Fruit fly (Drosophila melanogaster): ENCODE results near the gene PH4alphaEFB.
A peak's percentile ranks its signal among the peaks of the same experiment; 100 is the strongest.

Gene PH4alphaEFB

dm6 chr3R:30528692-30529305 lies 62.9 kb downstream of the PH4alphaEFB start:
- no peak for TF ChIP-seq CG4496 (GFP tag; IDR thresholded peaks at IDR 0.05)
- no peak for TF ChIP-seq gl (tag; optimal IDR thresholded peaks at IDR 0.05)
- peak; percentile 0 for TF ChIP-seq CG14655 (GFP tag; optimal IDR thresholded peaks at IDR 0.05)
- no peak for TF ChIP-seq EcR (GFP tag; optimal IDR thresholded peaks at IDR 0.05)
- TF ChIP-seq CG17806 (tag; optimal IDR thresholded peaks at IDR 0.05) = no peak
- TF ChIP-seq CG10348 (GFP tag; IDR thresholded peaks at IDR 0.05) = no peak
- TF ChIP-seq fd96Ca (GFP tag; IDR thresholded peaks at IDR 0.05) = no peak

- no peak for TF ChIP-seq Pif1B (GFP tag; optimal IDR thresholded peaks at IDR 0.05)
- no peak for TF ChIP-seq CG12605 (GFP tag; IDR thresholded peaks at IDR 0.05)
- no peak for TF ChIP-seq CG15710 (tag; optimal IDR thresholded peaks at IDR 0.05)
- peak; percentile 21 for TF ChIP-seq CG8301 (tag; optimal IDR thresholded peaks at IDR 0.05)
- TF ChIP-seq CG8159 (tag; optimal IDR thresholded peaks at IDR 0.05) = no peak
- TF ChIP-seq CG34367 (tag; optimal IDR thresholded peaks at IDR 0.05) = no peak
- no peak for TF ChIP-seq fd96Ca (GFP tag; IDR thresholded peaks at IDR 0.05)
- no peak for TF ChIP-seq CG13204 (GFP tag; optimal IDR thresholded peaks at IDR 0.05)
- peak; percentile 44 for TF ChIP-seq CG14655 (GFP tag; optimal IDR thresholded peaks at IDR 0.05)
- 0 out of 2 replicates have a peak, but pooled peaks have one; percentile 17 for TF ChIP-seq CG32121 (GFP tag; IDR thresholded peaks at IDR 0.05)
- no peak for TF ChIP-seq CG17806 (tag; optimal IDR thresholded peaks at IDR 0.05)
- no peak; the same call in 1 of the 2 replicates for TF ChIP-seq Ets98B (GFP tag; IDR thresholded peaks at IDR 0.05)
- TF ChIP-seq CG9948 (tag; optimal IDR thresholded peaks at IDR 0.05) = no peak
- TF ChIP-seq gl (tag; optimal IDR thresholded peaks at IDR 0.05) = no peak
- TF ChIP-seq CG10348 (GFP tag; IDR thresholded peaks at IDR 0.05) = no peak
- no peak for TF ChIP-seq Snoo (tag; optimal IDR thresholded peaks at IDR 0.05)
These were observed 63.7 kb downstream of the PH4alphaEFB start for dm6 chr3R:30529570-30529969.

- TF ChIP-seq EcR (GFP tag; optimal IDR thresholded peaks at IDR 0.05) = no peak
- peak; percentile 52; the same call in 1 of the 2 replicates for TF ChIP-seq Ets98B (GFP tag; IDR thresholded peaks at IDR 0.05)
- no peak for TF ChIP-seq CG17806 (tag; optimal IDR thresholded peaks at IDR 0.05)
- TF ChIP-seq CG8159 (tag; optimal IDR thresholded peaks at IDR 0.05) = no peak
- peak; percentile 73; the same call in 2 of the 3 replicates for TF ChIP-seq fd96Ca (GFP tag; IDR thresholded peaks at IDR 0.05)
- peak; percentile 59 for TF ChIP-seq CG14655 (GFP tag; optimal IDR thresholded peaks at IDR 0.05)
- TF ChIP-seq rn (GFP tag; IDR thresholded peaks at IDR 0.05) = no peak
- no peak; the same call in 1 of the 2 replicates for TF ChIP-seq CG32121 (GFP tag; IDR thresholded peaks at IDR 0.05)
- peak; percentile 53 for TF ChIP-seq CG8301 (tag; optimal IDR thresholded peaks at IDR 0.05)
- peak; percentile 64 for TF ChIP-seq CG4496 (GFP tag; IDR thresholded peaks at IDR 0.05)
- TF ChIP-seq CG12605 (GFP tag; IDR thresholded peaks at IDR 0.05) = peak; percentile 56; the same call in 1 of the 2 replicates
- no peak for TF ChIP-seq CG34367 (tag; optimal IDR thresholded peaks at IDR 0.05)
- no peak for TF ChIP-seq CG10348 (GFP tag; IDR thresholded peaks at IDR 0.05)
- TF ChIP-seq Pif1A (GFP tag; optimal IDR thresholded peaks at IDR 0.05) = peak; percentile 3
- no peak for TF ChIP-seq CG9948 (tag; optimal IDR thresholded peaks at IDR 0.05)
- no peak for TF ChIP-seq Pif1B (GFP tag; optimal IDR thresholded peaks at IDR 0.05)
- TF ChIP-seq Snoo (tag; optimal IDR thresholded peaks at IDR 0.05) = no peak
- TF ChIP-seq D1 (tag; optimal IDR thresholded peaks at IDR 0.05) = no peak
- no peak for TF ChIP-seq CG15710 (tag; optimal IDR thresholded peaks at IDR 0.05)
- no peak for TF ChIP-seq gl (tag; optimal IDR thresholded peaks at IDR 0.05)
These were observed 65.4 kb downstream of the PH4alphaEFB start for dm6 chr3R:30531129-30531708.

- TF ChIP-seq Pif1A (GFP tag; optimal IDR thresholded peaks at IDR 0.05) (peak; percentile 49), Pif1B (GFP tag; optimal IDR thresholded peaks at IDR 0.05) (no peak), CG8301 (tag; optimal IDR thresholded peaks at IDR 0.05) (peak; percentile 82), CG13204 (GFP tag; optimal IDR thresholded peaks at IDR 0.05) (no peak), CG32121 (GFP tag; IDR thresholded peaks at IDR 0.05) (no peak), D1 (tag; optimal IDR thresholded peaks at IDR 0.05) (no peak), CG17806 (tag; optimal IDR thresholded peaks at IDR 0.05) (peak; percentile 43), CG9948 (tag; optimal IDR thresholded peaks at IDR 0.05) (peak; percentile 49), CG10348 (GFP tag; IDR thresholded peaks at IDR 0.05) (0 out of 2 replicates have a peak, but pooled peaks have one; percentile 18), EcR (GFP tag; optimal IDR thresholded peaks at IDR 0.05) (no peak), CG4496 (GFP tag; IDR thresholded peaks at IDR 0.05) (peak; percentile 50; the same call in 1 of the 3 replicates), CG14655 (GFP tag; optimal IDR thresholded peaks at IDR 0.05) (peak; percentile 85), CG8159 (tag; optimal IDR thresholded peaks at IDR 0.05) (peak; percentile 38), fd96Ca (GFP tag; IDR thresholded peaks at IDR 0.05) (peak; percentile 61; the same call in 2 of the 3 replicates), Snoo (tag; optimal IDR thresholded peaks at IDR 0.05) (no peak), CG15710 (tag; optimal IDR thresholded peaks at IDR 0.05) (peak; percentile 32), Ets98B (GFP tag; IDR thresholded peaks at IDR 0.05) (peak; percentile 47; the same call in 1 of the 2 replicates)
These were observed 66.3 kb downstream of the PH4alphaEFB start, which contains the start of gene tmod for dm6 chr3R:30531989-30532653. Gene tmod, plus strand, starts transcription at chr3R:30532607.

- no peak for TF ChIP-seq gl (tag; optimal IDR thresholded peaks at IDR 0.05)
- TF ChIP-seq CG34367 (tag; optimal IDR thresholded peaks at IDR 0.05) = no peak
- TF ChIP-seq CG4496 (GFP tag; IDR thresholded peaks at IDR 0.05) = no peak
- TF ChIP-seq CG15710 (tag; optimal IDR thresholded peaks at IDR 0.05) = no peak
- TF ChIP-seq CG13204 (GFP tag; optimal IDR thresholded peaks at IDR 0.05) = no peak
- peak; percentile 46; the same call in 1 of the 2 replicates for TF ChIP-seq rn (GFP tag; IDR thresholded peaks at IDR 0.05)
- TF ChIP-seq CG32121 (GFP tag; IDR thresholded peaks at IDR 0.05) = peak; percentile 66
- no peak for TF ChIP-seq Pif1B (GFP tag; optimal IDR thresholded peaks at IDR 0.05)
- no peak for TF ChIP-seq CG17806 (tag; optimal IDR thresholded peaks at IDR 0.05)
- no peak for TF ChIP-seq CG9948 (tag; optimal IDR thresholded peaks at IDR 0.05)
- TF ChIP-seq CG12605 (GFP tag; IDR thresholded peaks at IDR 0.05) = no peak
These were observed 68.6 kb downstream of the PH4alphaEFB start for dm6 chr3R:30534444-30534843.
